Fruit fly (Drosophila melanogaster): Measurements from ENCODE around the gene CG17233.

dm6 chr3L:20212022-20212421, 29.7 kb downstream of the CG17233 start, which contains the start of gene CG7017:
- no peak for TF ChIP-seq h (optimal IDR thresholded peaks at IDR 0.05)
- no peak for TF ChIP-seq ttk (optimal IDR thresholded peaks at IDR 0.05)
- TF ChIP-seq psq (optimal IDR thresholded peaks at IDR 0.05) = no peak
- no peak for TF ChIP-seq insv (optimal IDR thresholded peaks at IDR 0.05)
- TF ChIP-seq Sin3A (optimal IDR thresholded peaks at IDR 0.05) = no peak
- no peak for TF ChIP-seq Myc (optimal IDR thresholded peaks at IDR 0.05)

Data from Kc167 (cell line).